Fruit fly (Drosophila melanogaster) whole organism, prepupa: Measurements from ENCODE around the gene mRpL48.
A peak's percentile ranks its signal among the peaks of the same experiment; 100 is the strongest.

Source experiments
- Blimp-1 ChIP-seq: fragments of 200-800 bp; sonication (Bioruptor generic); optimal IDR thresholded peaks from 3 replicates; lab custom pipeline; 2017; ENCODE audit warnings: missing biosample characterization, missing genetic modification characterization, mild to moderate bottlenecking, moderate library complexity, missing genetic modification reagents
- CG10631 ChIP-seq: fragments of 200-800 bp; sonication (Bioruptor generic); optimal IDR thresholded peaks from 2 replicates; lab custom pipeline; 2016; ENCODE audit warnings: missing biosample characterization, missing genetic modification characterization
- CG10669 ChIP-seq: fragments of 200-800 bp; sonication (Bioruptor generic); optimal IDR thresholded peaks from 3 replicates; lab custom pipeline; 2018; ENCODE audit warnings: missing biosample characterization, mild to moderate bottlenecking, missing genetic modification characterization, moderate library complexity
- CG11294 ChIP-seq: fragments of 200-800 bp; sonication (Bioruptor generic); IDR thresholded peaks from 2 replicates; pipeline ENCODE4 v1.3.6; 2022; ENCODE audit warnings: missing biosample characterization, missing genetic modification characterization
- CG11762 ChIP-seq: fragments of 200-800 bp; sonication (Bioruptor generic); optimal IDR thresholded peaks from 3 replicates; lab custom pipeline; 2016; ENCODE audit warnings: missing biosample characterization, missing genetic modification characterization; ENCODE audit not compliant: insufficient read depth
- CG11902 ChIP-seq: fragments of 200-800 bp; sonication (Bioruptor generic); optimal IDR thresholded peaks from 3 replicates; lab custom pipeline; 2016; ENCODE audit warnings: missing biosample characterization, missing genetic modification characterization
- CG15336 ChIP-seq: fragments of 200-800 bp; sonication (Bioruptor generic); IDR thresholded peaks from 2 replicates; pipeline ENCODE4 v1.3.6; 2022; ENCODE audit warnings: missing biosample characterization, missing genetic modification characterization
- CG1621 ChIP-seq: fragments of 200-800 bp; sonication (Bioruptor generic); optimal IDR thresholded peaks from 3 replicates; lab custom pipeline; 2018; ENCODE audit warnings: missing biosample characterization, mild to moderate bottlenecking, missing genetic modification characterization
- CG16779 ChIP-seq: fragments of 200-800 bp; sonication (Bioruptor generic); optimal IDR thresholded peaks from 3 replicates; lab custom pipeline; 2017; ENCODE audit warnings: missing biosample characterization, mild to moderate bottlenecking, missing genetic modification characterization
- CG3032 ChIP-seq: fragments of 200-800 bp; optimal IDR thresholded peaks from 2 replicates; lab custom pipeline; 2019; ENCODE audit warnings: missing biosample characterization, mild to moderate bottlenecking, missing genetic modification characterization, moderate library complexity
- CG31627 ChIP-seq: fragments of 200-800 bp; sonication (Bioruptor generic); optimal IDR thresholded peaks from 3 replicates; lab custom pipeline; 2016; ENCODE audit warnings: missing biosample characterization, missing genetic modification characterization
- CG32006 ChIP-seq: fragments of 200-800 bp; sonication (Bioruptor generic); optimal IDR thresholded peaks from 3 replicates; lab custom pipeline; 2017; ENCODE audit warnings: missing biosample characterization, mild to moderate bottlenecking, missing genetic modification characterization
- CG34406 ChIP-seq: fragments of 200-800 bp; sonication (Bioruptor generic); optimal IDR thresholded peaks from 3 replicates; lab custom pipeline; 2016; ENCODE audit warnings: missing biosample characterization, missing genetic modification characterization
- CG3919 ChIP-seq: fragments of 200-800 bp; sonication (Bioruptor generic); optimal IDR thresholded peaks from 3 replicates; lab custom pipeline; 2016; ENCODE audit warnings: missing biosample characterization, missing genetic modification characterization
- CG4318 ChIP-seq: fragments of 200-800 bp; sonication (Bioruptor generic); optimal IDR thresholded peaks from 3 replicates; lab custom pipeline; 2017; ENCODE audit warnings: missing biosample characterization, mild to moderate bottlenecking, missing genetic modification characterization
- CG6163 ChIP-seq: fragments of 200-800 bp; sonication (Bioruptor generic); IDR thresholded peaks from 3 replicates; pipeline ENCODE4 v1.3.6; 2022; ENCODE audit warnings: missing biosample characterization, missing genetic modification characterization
- CG6792 ChIP-seq: fragments of 200-800 bp; sonication (Bioruptor generic); optimal IDR thresholded peaks from 3 replicates; lab custom pipeline; 2016; ENCODE audit warnings: missing biosample characterization, missing genetic modification characterization
- CG6808 ChIP-seq: fragments of 200-800 bp; sonication (Bioruptor generic); optimal IDR thresholded peaks from 3 replicates; lab custom pipeline; 2017; ENCODE audit warnings: missing biosample characterization, missing genetic modification characterization, mild to moderate bottlenecking, moderate library complexity, missing genetic modification reagents
- CG6854 ChIP-seq: fragments of 200-800 bp; sonication (Bioruptor generic); optimal IDR thresholded peaks from 2 replicates; lab custom pipeline; 2017; ENCODE audit warnings: missing biosample characterization, mild to moderate bottlenecking, missing genetic modification characterization
- CG7368 ChIP-seq: fragments of 200-800 bp; sonication (Bioruptor generic); optimal IDR thresholded peaks from 3 replicates; lab custom pipeline; 2016; ENCODE audit warnings: missing biosample characterization, missing genetic modification characterization
- CG8119 ChIP-seq: fragments of 200-800 bp; sonication (Bioruptor generic); IDR thresholded peaks from 3 replicates; pipeline ENCODE4 v1.3.6; 2022; ENCODE audit warnings: missing biosample characterization, missing genetic modification characterization
- CG8632 ChIP-seq: fragments of 200-800 bp; sonication (Bioruptor generic); optimal IDR thresholded peaks from 3 replicates; lab custom pipeline; 2016; ENCODE audit warnings: missing biosample characterization, missing genetic modification characterization
- CG9139 ChIP-seq: fragments of 200-800 bp; sonication (Bioruptor generic); optimal IDR thresholded peaks from 3 replicates; lab custom pipeline; 2017; ENCODE audit warnings: missing biosample characterization, mild to moderate bottlenecking, missing genetic modification characterization
- Eip78C ChIP-seq: fragments of 200-800 bp; sonication (Bioruptor generic); peaks from one replicate; lab custom pipeline; 2016; ENCODE audit warnings: missing biosample characterization, missing genetic modification characterization
- Eip93F ChIP-seq: fragments of 200-800 bp; sonication (Bioruptor generic); optimal IDR thresholded peaks from 2 replicates; lab custom pipeline; 2016; ENCODE audit warnings: missing biosample characterization, mild to moderate bottlenecking, missing genetic modification characterization
- Hr38 ChIP-seq: sonication (Bioruptor generic); optimal IDR thresholded peaks from 2 replicates; lab custom pipeline; 2016; ENCODE audit warnings: missing biosample characterization, missing genetic modification characterization
- Hr39 ChIP-seq: fragments of 200-800 bp; sonication (Bioruptor generic); optimal IDR thresholded peaks from 2 replicates; lab custom pipeline; 2016; ENCODE audit warnings: missing biosample characterization, missing genetic modification characterization
- Met ChIP-seq: fragments of 200-800 bp; sonication (Bioruptor generic); optimal IDR thresholded peaks from 3 replicates; lab custom pipeline; 2016; ENCODE audit warnings: missing biosample characterization, missing genetic modification characterization
- OdsH ChIP-seq: fragments of 200-800 bp; sonication (Bioruptor generic); optimal IDR thresholded peaks from 3 replicates; lab custom pipeline; 2016; ENCODE audit warnings: missing biosample characterization, missing genetic modification characterization
- Smox ChIP-seq: fragments of 200-800 bp; sonication (Bioruptor generic); optimal IDR thresholded peaks from 3 replicates; lab custom pipeline; 2016; ENCODE audit warnings: missing biosample characterization, missing genetic modification characterization
- acj6 ChIP-seq: fragments of 200-800 bp; sonication (Bioruptor generic); optimal IDR thresholded peaks from 3 replicates; lab custom pipeline; 2016; ENCODE audit warnings: missing biosample characterization, missing genetic modification characterization
- cyc ChIP-seq: fragments of 200-800 bp; sonication (Bioruptor generic); optimal IDR thresholded peaks from 3 replicates; lab custom pipeline; 2016; ENCODE audit warnings: missing biosample characterization, missing genetic modification characterization
- dsx ChIP-seq: fragments of 200-800 bp; optimal IDR thresholded peaks from 3 replicates; lab custom pipeline; 2019; ENCODE audit warnings: missing biosample characterization, mild to moderate bottlenecking, missing genetic modification characterization, moderate library complexity; ENCODE audit not compliant: poor library complexity, severe bottlenecking
- eg ChIP-seq: fragments of 200-800 bp; sonication (Bioruptor generic); IDR thresholded peaks from 3 replicates; pipeline ENCODE4 v1.3.6; 2022; ENCODE audit warnings: missing biosample characterization, missing genetic modification characterization
- esn ChIP-seq: fragments of 200-800 bp; sonication (Bioruptor generic); optimal IDR thresholded peaks from 2 replicates; lab custom pipeline; 2016; ENCODE audit warnings: missing biosample characterization, mild to moderate bottlenecking, missing genetic modification characterization, moderate library complexity
- fd59A ChIP-seq: fragments of 200-800 bp; sonication (Bioruptor generic); optimal IDR thresholded peaks from 2 replicates; lab custom pipeline; 2017; ENCODE audit warnings: missing biosample characterization, mild to moderate bottlenecking, missing genetic modification characterization, missing genetic modification reagents
- fd85E ChIP-seq: fragments of 200-800 bp; sonication (Bioruptor generic); optimal IDR thresholded peaks from 3 replicates; lab custom pipeline; 2016; ENCODE audit warnings: missing biosample characterization, missing genetic modification characterization
- fkh ChIP-seq: fragments of 200-800 bp; sonication (Bioruptor generic); optimal IDR thresholded peaks from 3 replicates; lab custom pipeline; 2017; ENCODE audit warnings: missing biosample characterization, mild to moderate bottlenecking, missing genetic modification characterization, moderate library complexity
- lz ChIP-seq: fragments of 200-800 bp; sonication (Bioruptor generic); optimal IDR thresholded peaks from 3 replicates; lab custom pipeline; 2016; ENCODE audit warnings: missing biosample characterization, missing genetic modification characterization
- net ChIP-seq: fragments of 200-800 bp; sonication (Bioruptor generic); optimal IDR thresholded peaks from 3 replicates; lab custom pipeline; 2016; ENCODE audit warnings: missing biosample characterization, missing genetic modification characterization
- salr ChIP-seq, 2 experiments: fragments of 200-800 bp; sonication (Bioruptor generic); optimal IDR thresholded peaks; 3 replicates each; lab custom pipeline; 2016 to 2018; ENCODE audit warnings: missing biosample characterization in 2 of 2, missing genetic modification characterization in 2 of 2, mild to moderate bottlenecking in 1 of 2
- spab ChIP-seq: fragments of 200-800 bp; sonication (Bioruptor generic); optimal IDR thresholded peaks from 2 replicates; lab custom pipeline; 2017; ENCODE audit warnings: missing biosample characterization, mild to moderate bottlenecking, missing genetic modification characterization, missing genetic modification reagents
- ss ChIP-seq, 2 experiments: fragments of 200-800 bp; sonication (Bioruptor generic); optimal IDR thresholded peaks; 2 replicates in 1 of 2; 3 replicates in 1 of 2; lab custom pipeline; 2017 to 2018; ENCODE audit warnings: mild to moderate bottlenecking in 2 of 2, missing biosample characterization in 2 of 2, missing genetic modification characterization in 2 of 2, moderate library complexity in 1 of 2
- svp ChIP-seq: fragments of 200-800 bp; sonication (Bioruptor generic); peaks from one replicate; lab custom pipeline; 2016; ENCODE audit warnings: missing biosample characterization, missing genetic modification characterization
- vri ChIP-seq: fragments of 200-800 bp; sonication (Bioruptor generic); optimal IDR thresholded peaks from 3 replicates; lab custom pipeline; 2016; ENCODE audit warnings: missing biosample characterization, mild to moderate bottlenecking, missing genetic modification characterization

Gene mRpL48

DNA sequence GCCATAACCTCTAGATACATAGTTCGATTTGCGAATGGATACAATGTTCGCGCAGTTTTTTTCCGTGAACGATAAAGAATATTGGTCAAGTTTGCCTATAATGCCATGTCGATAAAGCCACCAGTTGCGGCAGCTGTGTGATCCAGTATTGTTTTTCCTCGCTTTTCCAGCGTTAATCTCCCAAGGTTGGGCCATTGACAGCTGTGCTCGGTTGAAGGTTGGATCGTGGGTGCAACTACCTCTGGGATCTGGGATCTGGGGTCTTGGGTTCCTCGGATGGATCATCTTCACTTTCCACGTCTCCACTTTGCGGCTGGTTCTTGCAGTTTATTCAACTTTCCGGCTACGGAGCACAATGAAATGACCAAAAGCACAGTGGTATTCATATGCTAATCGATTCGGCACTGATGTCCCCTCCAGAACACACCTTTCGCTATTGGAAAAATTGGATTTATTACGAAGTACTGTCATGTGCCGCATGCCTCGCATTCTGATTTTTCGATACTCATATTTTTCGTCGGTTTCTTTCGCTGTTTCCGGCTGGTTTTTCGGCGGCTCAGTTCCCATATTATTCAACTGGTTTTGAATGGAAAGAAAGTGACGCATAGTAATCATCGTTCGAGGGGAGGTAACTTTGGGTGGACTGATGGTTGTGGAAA, 23.0 kb downstream of the mRpL48 start:
- TF ChIP-seq CG10631 (GFP tag; lab: Kevin White, UChicago) (no peak), CG16779 (tag; lab: Kevin White, UChicago) (no peak), CG6808 (GFP tag; lab: Kevin White, UChicago) (no peak), esn (no peak), CG3919 (GFP tag; lab: Kevin White, UChicago) (no peak), CG11294 (GFP tag; lab: Robert Waterston, UW) (no peak), CG6163 (peak; percentile 50; the same call in 2 of the 3 replicates), Blimp-1 (no peak)

dm6 chr2L:1735133-1735532, 24.9 kb downstream of the mRpL48 start:
- TF ChIP-seq OdsH (no peak), Eip78C (no peak), CG6808 (GFP tag; lab: Kevin White, UChicago) (no peak), CG34406 (GFP tag; lab: Kevin White, UChicago) (no peak), fkh (peak; percentile 64)

dm6 chr2L:1737057-1737581, 26.9 kb downstream of the mRpL48 start:
- peak; percentile 92 for TF ChIP-seq acj6
- TF ChIP-seq CG6163 = peak; percentile 88
- TF ChIP-seq CG6854 (GFP tag; lab: Kevin White, UChicago) = no peak
- TF ChIP-seq CG11902 = peak; percentile 72
- TF ChIP-seq dsx (GFP tag; lab: Kevin White, UChicago) = peak; percentile 25
- peak; percentile 60 for TF ChIP-seq fd85E (GFP tag; lab: Kevin White, UChicago)
- peak; percentile 58 for TF ChIP-seq Smox
- TF ChIP-seq Eip93F (GFP tag; lab: Kevin White, UChicago) = no peak
- TF ChIP-seq esn = peak; percentile 81
- peak; percentile 74 for TF ChIP-seq cyc (GFP tag; lab: Kevin White, UChicago)
- peak; percentile 45 for TF ChIP-seq fkh
- TF ChIP-seq lz (GFP tag; lab: Kevin White, UChicago) = peak; percentile 76
- TF ChIP-seq vri (GFP tag; lab: Kevin White, UChicago) = peak; percentile 52
- TF ChIP-seq CG10669 (GFP tag; lab: Kevin White, UChicago) = peak; percentile 78
- TF ChIP-seq ss (GFP tag; optimal IDR thresholded peaks at IDR 0.05; lab: Kevin White, UChicago) = peak in 1 of 2 experiments; percentile 65
- peak; percentile 91 for TF ChIP-seq CG6792 (GFP tag; lab: Kevin White, UChicago)
- peak; percentile 49 for TF ChIP-seq CG9139 (GFP tag; lab: Kevin White, UChicago)
- peak; percentile 47 for TF ChIP-seq fd59A
- peak; percentile 73 for TF ChIP-seq Met
- peak; percentile 67 for TF ChIP-seq Hr38
- TF ChIP-seq Eip78C = peak; percentile 97
- TF ChIP-seq CG3032 (tag; lab: Kevin White, UChicago) = peak; percentile 68
- TF ChIP-seq CG1621 = peak; percentile 90
- TF ChIP-seq salr (GFP tag; optimal IDR thresholded peaks at IDR 0.05; lab: Kevin White, UChicago) = peak; percentile 39 to 96
- TF ChIP-seq CG11294 (GFP tag; lab: Robert Waterston, UW) = peak; percentile 90
- TF ChIP-seq svp (GFP tag; lab: Kevin White, UChicago) = peak; percentile 83
- peak; percentile 97 for TF ChIP-seq CG4318 (GFP tag; lab: Kevin White, UChicago)
- TF ChIP-seq CG11762 (GFP tag; lab: Kevin White, UChicago) = peak; percentile 90
- TF ChIP-seq spab (GFP tag; lab: Kevin White, UChicago) = peak; percentile 65
- TF ChIP-seq Hr39 (GFP tag; lab: Kevin White, UChicago) = peak; percentile 76
- peak; percentile 82 for TF ChIP-seq CG8632 (GFP tag; lab: Kevin White, UChicago)
- peak; percentile 81 for TF ChIP-seq CG16779 (tag; lab: Kevin White, UChicago)
- TF ChIP-seq CG31627 (GFP tag; lab: Kevin White, UChicago) = peak; percentile 76
- TF ChIP-seq CG10631 (GFP tag; lab: Kevin White, UChicago) = peak; percentile 93
- TF ChIP-seq CG3919 (GFP tag; lab: Kevin White, UChicago) = peak; percentile 93
- peak; percentile 93 for TF ChIP-seq net (GFP tag; lab: Kevin White, UChicago)
- TF ChIP-seq Blimp-1 = no peak
- TF ChIP-seq CG7368 (GFP tag; lab: Kevin White, UChicago) = peak; percentile 88
- peak; percentile 94 for TF ChIP-seq eg (GFP tag; lab: Robert Waterston, UW)
- TF ChIP-seq CG15336 (GFP tag; lab: Robert Waterston, UW) = peak; percentile 97
- TF ChIP-seq CG32006 (GFP tag; lab: Kevin White, UChicago) = peak; percentile 99
- TF ChIP-seq CG8119 (GFP tag; lab: Robert Waterston, UW) = peak; percentile 97
